Fruit fly (Drosophila melanogaster) whole organism, embryonic: ENCODE measurements around the gene CG6607.

ENCODE experiments used
- B-H2 ChIP-seq: fragments of 200-800 bp; sonication (Bioruptor generic); optimal IDR thresholded peaks from 2 replicates; lab custom pipeline; 2018; ENCODE audit warnings: missing biosample characterization, mild to moderate bottlenecking, missing genetic modification characterization
- Bdp1 ChIP-seq: fragments of 200-800 bp; sonication (Bioruptor generic); optimal IDR thresholded peaks from 3 replicates; lab custom pipeline; 2016; ENCODE audit warnings: missing biosample characterization, missing genetic modification characterization
- Blimp-1 ChIP-seq: fragments of 200-800 bp; sonication (Bioruptor generic); optimal IDR thresholded peaks from 3 replicates; lab custom pipeline; 2018; ENCODE audit warnings: missing biosample characterization, missing genetic modification characterization, mild to moderate bottlenecking, moderate library complexity, missing genetic modification reagents
- CG11456 ChIP-seq: fragments of 200-800 bp; sonication (Bioruptor generic); IDR thresholded peaks from 3 replicates; pipeline ENCODE4 v1.3.6; 2022; ENCODE audit warnings: missing biosample characterization, missing genetic modification characterization
- CG12155 ChIP-seq: fragments of 200-800 bp; sonication (Bioruptor generic); optimal IDR thresholded peaks from 3 replicates; lab custom pipeline; 2016; ENCODE audit warnings: missing biosample characterization, missing genetic modification characterization
- CG12744 ChIP-seq: fragments of 200-800 bp; sonication (Bioruptor generic); optimal IDR thresholded peaks from 2 replicates; lab custom pipeline; 2016; ENCODE audit warnings: missing biosample characterization, missing genetic modification characterization
- CG15073 ChIP-seq: fragments of 200-800 bp; sonication (Bioruptor generic); optimal IDR thresholded peaks from 2 replicates; lab custom pipeline; 2016; ENCODE audit warnings: missing biosample characterization, missing genetic modification characterization
- CG15269 ChIP-seq: fragments of 200-800 bp; sonication (Bioruptor generic); optimal IDR thresholded peaks from 2 replicates; lab custom pipeline; 2018; ENCODE audit warnings: missing biosample characterization, mild to moderate bottlenecking, missing genetic modification characterization, moderate library complexity
- CG17361 ChIP-seq: fragments of 200-800 bp; sonication (Bioruptor generic); IDR thresholded peaks from 3 replicates; pipeline ENCODE4 v1.3.6; 2022; ENCODE audit warnings: missing biosample characterization, missing genetic modification characterization
- CG17829 ChIP-seq: fragments of 200-800 bp; optimal IDR thresholded peaks from 2 replicates; lab custom pipeline; 2019; ENCODE audit warnings: missing biosample characterization, mild to moderate bottlenecking, missing genetic modification characterization, moderate library complexity
- CG2129 ChIP-seq: fragments of 200-800 bp; sonication (Bioruptor generic); IDR thresholded peaks from 2 replicates; pipeline ENCODE4 v1.3.6; 2022; ENCODE audit warnings: missing biosample characterization, missing genetic modification characterization; ENCODE audit not compliant: partially characterized antibody
- CG2202 ChIP-seq: fragments of 200-800 bp; sonication (Bioruptor generic); optimal IDR thresholded peaks from 2 replicates; lab custom pipeline; 2018; ENCODE audit warnings: missing biosample characterization, mild to moderate bottlenecking, missing genetic modification characterization
- CG2875 ChIP-seq: fragments of 200-800 bp; sonication (Bioruptor generic); optimal IDR thresholded peaks from 2 replicates; lab custom pipeline; 2017; ENCODE audit warnings: missing biosample characterization, mild to moderate bottlenecking, missing genetic modification characterization, missing genetic modification reagents
- CG2889 ChIP-seq: fragments of 200-800 bp; sonication (Bioruptor generic); IDR thresholded peaks from 3 replicates; pipeline ENCODE4 v1.3.6; 2022; ENCODE audit warnings: missing biosample characterization, missing genetic modification characterization
- CG30403 ChIP-seq: fragments of 200-800 bp; sonication (Bioruptor generic); optimal IDR thresholded peaks from 3 replicates; lab custom pipeline; 2016; ENCODE audit warnings: missing biosample characterization, missing genetic modification characterization
- CG31388 ChIP-seq: fragments of 200-800 bp; sonication (Bioruptor generic); optimal IDR thresholded peaks from 2 replicates; lab custom pipeline; 2016; ENCODE audit warnings: missing biosample characterization, missing genetic modification characterization
- CG32772 ChIP-seq: fragments of 200-800 bp; sonication (Bioruptor generic); IDR thresholded peaks from 2 replicates; pipeline ENCODE4 v1.3.6; 2022; ENCODE audit warnings: missing biosample characterization, missing genetic modification characterization
- CG42726 ChIP-seq: fragments of 200-800 bp; sonication (Bioruptor generic); IDR thresholded peaks from 2 replicates; pipeline ENCODE4 v1.3.6; 2022; ENCODE audit warnings: missing biosample characterization, missing genetic modification characterization; ENCODE audit not compliant: partially characterized antibody
- CG6689 ChIP-seq: fragments of 200-800 bp; sonication (Bioruptor generic); IDR thresholded peaks from 2 replicates; pipeline ENCODE4 v1.3.6; 2022; ENCODE audit warnings: missing biosample characterization, missing genetic modification characterization
- CG6765 ChIP-seq: fragments of 200-800 bp; sonication (Bioruptor generic); optimal IDR thresholded peaks from 3 replicates; lab custom pipeline; 2017; ENCODE audit warnings: missing biosample characterization, mild to moderate bottlenecking, missing genetic modification characterization
- Chrac-16 ChIP-seq: fragments of 200-800 bp; sonication (Bioruptor generic); optimal IDR thresholded peaks from 3 replicates; lab custom pipeline; 2016; ENCODE audit warnings: missing biosample characterization, missing genetic modification characterization
- CkIIα-i1 ChIP-seq: fragments of 200-800 bp; sonication (Bioruptor generic); IDR thresholded peaks from 2 replicates; pipeline ENCODE4 v1.3.6; 2022; ENCODE audit warnings: missing biosample characterization, missing genetic modification characterization
- Doc3 ChIP-seq: fragments of 200-800 bp; sonication (Bioruptor generic); IDR thresholded peaks from 3 replicates; pipeline ENCODE4 v1.3.6; 2022; ENCODE audit warnings: missing biosample characterization, missing genetic modification characterization; ENCODE audit not compliant: partially characterized antibody
- Ets97D ChIP-seq: fragments of 200-800 bp; sonication (Bioruptor generic); optimal IDR thresholded peaks from 3 replicates; lab custom pipeline; 2016; ENCODE audit warnings: missing biosample characterization, missing genetic modification characterization
- HLH4C ChIP-seq: fragments of 200-800 bp; sonication (Bioruptor generic); IDR thresholded peaks from 3 replicates; pipeline ENCODE4 v1.3.6; 2022; ENCODE audit warnings: missing biosample characterization, missing genetic modification characterization; ENCODE audit not compliant: partially characterized antibody
- HLH54F ChIP-seq: fragments of 200-800 bp; sonication (Bioruptor generic); optimal IDR thresholded peaks from 3 replicates; lab custom pipeline; 2016; ENCODE audit warnings: missing biosample characterization, missing genetic modification characterization
- HLHmδ ChIP-seq: fragments of 200-800 bp; sonication (Bioruptor generic); optimal IDR thresholded peaks from 2 replicates; lab custom pipeline; 2018; ENCODE audit warnings: missing biosample characterization, mild to moderate bottlenecking, missing genetic modification characterization, moderate library complexity
- Hand ChIP-seq: fragments of 200-800 bp; sonication (Bioruptor generic); optimal IDR thresholded peaks from 2 replicates; lab custom pipeline; 2017; ENCODE audit warnings: mild to moderate bottlenecking, missing biosample characterization, missing genetic modification reagents, missing genetic modification characterization
- Hmr ChIP-seq: fragments of 200-800 bp; sonication (Bioruptor generic); optimal IDR thresholded peaks from 3 replicates; lab custom pipeline; 2017; ENCODE audit warnings: mild to moderate bottlenecking, missing biosample characterization, missing genetic modification reagents, missing genetic modification characterization
- MESR4 ChIP-seq: fragments of 200-800 bp; sonication (Bioruptor generic); optimal IDR thresholded peaks from 2 replicates; lab custom pipeline; 2018; ENCODE audit warnings: missing biosample characterization, mild to moderate bottlenecking, missing genetic modification characterization, moderate library complexity
- NFAT ChIP-seq: fragments of 200-800 bp; sonication (Bioruptor generic); IDR thresholded peaks from 2 replicates; pipeline ENCODE4 v1.3.6; 2022; ENCODE audit warnings: missing biosample characterization, missing genetic modification characterization
- NK7.1 ChIP-seq: fragments of 200-800 bp; sonication (Bioruptor generic); optimal IDR thresholded peaks from 3 replicates; lab custom pipeline; 2016; ENCODE audit warnings: missing biosample characterization, missing genetic modification characterization
- Rfx ChIP-seq: fragments of 200-800 bp; sonication (Bioruptor generic); IDR thresholded peaks from 2 replicates; pipeline ENCODE4 v1.3.6; 2022; ENCODE audit warnings: missing biosample characterization, missing genetic modification characterization
- Vsx1 ChIP-seq: fragments of 200-800 bp; sonication (Bioruptor generic); optimal IDR thresholded peaks from 2 replicates; lab custom pipeline; 2017; ENCODE audit warnings: missing biosample characterization, mild to moderate bottlenecking, missing genetic modification characterization, missing genetic modification reagents
- az2 ChIP-seq: fragments of 200-800 bp; sonication (Bioruptor generic); optimal IDR thresholded peaks from 3 replicates; lab custom pipeline; 2016; ENCODE audit warnings: missing biosample characterization, missing genetic modification characterization
- danr ChIP-seq: fragments of 200-800 bp; sonication (Bioruptor generic); IDR thresholded peaks from 2 replicates; pipeline ENCODE4 v1.3.6; 2022; ENCODE audit warnings: missing biosample characterization, missing genetic modification characterization
- fu2 ChIP-seq: fragments of 200-800 bp; sonication (Bioruptor generic); optimal IDR thresholded peaks from 2 replicates; lab custom pipeline; 2016; ENCODE audit warnings: missing biosample characterization, missing genetic modification characterization
- gsb-n ChIP-seq: fragments of 200-800 bp; sonication (Bioruptor generic); optimal IDR thresholded peaks from 3 replicates; lab custom pipeline; 2018; ENCODE audit warnings: missing biosample characterization, mild to moderate bottlenecking, missing genetic modification characterization
- jing ChIP-seq: fragments of 200-800 bp; sonication (Bioruptor generic); optimal IDR thresholded peaks from 2 replicates; lab custom pipeline; 2018; ENCODE audit warnings: missing biosample characterization, mild to moderate bottlenecking, missing genetic modification characterization
- ken ChIP-seq: fragments of 200-800 bp; sonication (Bioruptor generic); IDR thresholded peaks from 3 replicates; pipeline ENCODE4 v1.3.6; 2022; ENCODE audit warnings: missing biosample characterization, missing genetic modification characterization
- luna ChIP-seq: fragments of 200-800 bp; sonication (Bioruptor generic); optimal IDR thresholded peaks from 2 replicates; lab custom pipeline; 2016; ENCODE audit warnings: missing biosample characterization, missing genetic modification characterization
- mirr ChIP-seq: fragments of 200-800 bp; sonication (Bioruptor generic); optimal IDR thresholded peaks from 3 replicates; lab custom pipeline; 2018; ENCODE audit warnings: missing biosample characterization, mild to moderate bottlenecking, missing genetic modification characterization
- onecut ChIP-seq: fragments of 200-800 bp; sonication (Bioruptor generic); IDR thresholded peaks from 2 replicates; pipeline ENCODE4 v1.3.6; 2022; ENCODE audit warnings: missing biosample characterization, missing genetic modification characterization
- otp ChIP-seq: fragments of 200-800 bp; sonication (Bioruptor generic); IDR thresholded peaks from 3 replicates; pipeline ENCODE4, ENCODE4 v1.3.6; 2022; ENCODE audit warnings: missing biosample characterization, missing genetic modification characterization
- schlank ChIP-seq: fragments of 200-800 bp; sonication (Bioruptor generic); optimal IDR thresholded peaks from 2 replicates; lab custom pipeline; 2018; ENCODE audit warnings: missing biosample characterization, mild to moderate bottlenecking, missing genetic modification characterization
- sd ChIP-seq: fragments of 200-800 bp; sonication (Bioruptor generic); optimal IDR thresholded peaks from 3 replicates; lab custom pipeline; 2018; ENCODE audit warnings: missing biosample characterization, mild to moderate bottlenecking, missing genetic modification characterization, moderate library complexity
- tin ChIP-seq: fragments of 200-800 bp; sonication (Bioruptor generic); optimal IDR thresholded peaks from 3 replicates; lab custom pipeline; 2016; ENCODE audit warnings: missing biosample characterization, missing genetic modification characterization
- tup ChIP-seq: fragments of 200-800 bp; sonication (Bioruptor generic); optimal IDR thresholded peaks from 2 replicates; lab custom pipeline; 2016; ENCODE audit warnings: missing biosample characterization, mild to moderate bottlenecking, missing genetic modification characterization, moderate library complexity
- twi ChIP-seq: fragments of 200-800 bp; optimal IDR thresholded peaks from 2 replicates; lab custom pipeline; 2019; ENCODE audit warnings: missing biosample characterization, mild to moderate bottlenecking, missing genetic modification characterization, moderate library complexity
- vfl ChIP-seq: fragments of 200-800 bp; sonication (Bioruptor generic); optimal IDR thresholded peaks from 2 replicates; lab custom pipeline; 2016; ENCODE audit warnings: missing biosample characterization, missing genetic modification characterization

CG6607 gene

dm6 chr3R:24569669-24570349 lies 42.0 kb downstream of the CG6607 start:
- peak; percentile 41 for TF ChIP-seq CG15269
- peak; percentile 19 for TF ChIP-seq B-H2 (GFP tag; lab: Kevin White, UChicago)
- TF ChIP-seq schlank (tag; lab: Kevin White, UChicago): no peak
- no peak for TF ChIP-seq CG42726
- no peak for TF ChIP-seq sd
- no peak for TF ChIP-seq Ets97D (GFP tag; lab: Kevin White, UChicago)
- no peak for TF ChIP-seq vfl (GFP tag; lab: Kevin White, UChicago)
- no peak for TF ChIP-seq MESR4
- no peak for TF ChIP-seq CG2889 (GFP tag; lab: Robert Waterston, UW)
- TF ChIP-seq CG32772: no peak
- TF ChIP-seq luna (GFP tag; lab: Kevin White, UChicago): no peak
- TF ChIP-seq Rfx (GFP tag; lab: Robert Waterston, UW): no peak
- TF ChIP-seq twi (tag; lab: Kevin White, UChicago): no peak
- TF ChIP-seq Doc3 (GFP tag; lab: Robert Waterston, UW): no peak
- TF ChIP-seq danr (GFP tag; lab: Robert Waterston, UW): no peak
- TF ChIP-seq CkIIα-i1 (GFP tag; lab: Robert Waterston, UW): no peak
- no peak for TF ChIP-seq CG12155 (GFP tag; lab: Kevin White, UChicago)
- peak; percentile 32 for TF ChIP-seq mirr (GFP tag; lab: Kevin White, UChicago)
- no peak for TF ChIP-seq Chrac-16 (GFP tag; lab: Kevin White, UChicago)
- TF ChIP-seq CG30403 (GFP tag; lab: Kevin White, UChicago): no peak
- TF ChIP-seq CG31388 (GFP tag; lab: Kevin White, UChicago): no peak
- peak; percentile 51 for TF ChIP-seq onecut (GFP tag; lab: Robert Waterston, UW)
- no peak for TF ChIP-seq NK7.1 (GFP tag; lab: Kevin White, UChicago)
- no peak for TF ChIP-seq CG6765 (GFP tag; lab: Kevin White, UChicago)
- TF ChIP-seq NFAT (GFP tag; lab: Robert Waterston, UW): no peak
- no peak for TF ChIP-seq ken (GFP tag; lab: Robert Waterston, UW)
- TF ChIP-seq CG17829 (tag; lab: Kevin White, UChicago): no peak
- no peak for TF ChIP-seq tup (GFP tag; lab: Kevin White, UChicago)
- TF ChIP-seq Vsx1: peak; percentile 1
- no peak for TF ChIP-seq Hmr (GFP tag; lab: Kevin White, UChicago)
- no peak for TF ChIP-seq CG17361
- no peak for TF ChIP-seq HLH54F (GFP tag; lab: Kevin White, UChicago)
- TF ChIP-seq tin: no peak
- TF ChIP-seq HLHmδ: no peak
- no peak for TF ChIP-seq CG2202
- no peak for TF ChIP-seq CG2875 (GFP tag; lab: Kevin White, UChicago)
- TF ChIP-seq Blimp-1 (GFP tag; lab: Kevin White, UChicago): peak; percentile 17
- TF ChIP-seq CG2129 (GFP tag; lab: Robert Waterston, UW): no peak
- no peak for TF ChIP-seq CG6689 (GFP tag; lab: Robert Waterston, UW)
- no peak for TF ChIP-seq Hand (GFP tag; lab: Kevin White, UChicago)
- TF ChIP-seq jing: no peak
- TF ChIP-seq CG15073: no peak
- TF ChIP-seq fu2 (GFP tag; lab: Kevin White, UChicago): no peak
- 0 out of 3 replicates have a peak, but pooled peaks have one; percentile 26 for TF ChIP-seq otp (GFP tag; lab: Robert Waterston, UW)
- TF ChIP-seq CG12744 (GFP tag; lab: Kevin White, UChicago): no peak
- TF ChIP-seq CG11456 (GFP tag; lab: Robert Waterston, UW): no peak
- no peak for TF ChIP-seq Bdp1 (GFP tag; lab: Kevin White, UChicago)
- no peak for TF ChIP-seq gsb-n (tag; lab: Kevin White, UChicago)
- no peak for TF ChIP-seq az2
- no peak for TF ChIP-seq HLH4C (GFP tag; lab: Robert Waterston, UW)
